Worm (Caenorhabditis elegans): Measurements from ENCODE around the gene kin-16.
A peak's percentile ranks its signal among the peaks of the same experiment; 100 is the strongest.

kin-16 gene

ce11 chrII:9416381-9417276 is 19.3 kb downstream of the kin-16 start, which contains the start of the genes gss-1 and chch-3 (continued):
- no peak for TF ChIP-seq Y56A3A.18 (GFP tag; IDR thresholded peaks at IDR 0.05)
- TF ChIP-seq C06A6.2 (GFP tag; conservative IDR thresholded peaks at IDR 0.05) = no peak
- no peak for TF ChIP-seq lir-1 (GFP tag; conservative IDR thresholded peaks at IDR 0.05)
- TF ChIP-seq repo-1 (tag; optimal IDR thresholded peaks at IDR 0.05) = no peak
- no peak for TF ChIP-seq F37B4.10 (GFP tag; IDR thresholded peaks at IDR 0.05)
- no peak for TF ChIP-seq akir-1 (GFP tag; optimal IDR thresholded peaks at IDR 0.05)
- no peak for TF ChIP-seq ceh-100 (GFP tag; IDR thresholded peaks at IDR 0.05)
- TF ChIP-seq Y53F4B.3 (GFP tag; IDR thresholded peaks at IDR 0.05) = no peak
- no peak for TF ChIP-seq cebp-2 (GFP tag; IDR thresholded peaks at IDR 0.05)
- TF ChIP-seq attf-5 (GFP tag; optimal IDR thresholded peaks at IDR 0.05) = peak; percentile 32
- no peak for TF ChIP-seq sptf-2 (GFP tag; optimal IDR thresholded peaks at IDR 0.05)
- no peak for TF ChIP-seq snpc-3.4 (tag; optimal IDR thresholded peaks at IDR 0.05)
- TF ChIP-seq dpff-1 (tag; optimal IDR thresholded peaks at IDR 0.05) = no peak
- TF ChIP-seq T26A5.8 (tag; optimal IDR thresholded peaks at IDR 0.05) = no peak
- no peak for TF ChIP-seq tbx-9 (tag; optimal IDR thresholded peaks at IDR 0.05; ENCODE audit: borderline replicate concordance)
- no peak for TF ChIP-seq mxl-1 (tag; optimal IDR thresholded peaks at IDR 0.05)
- no peak for TF ChIP-seq snpc-1.1 (tag; optimal IDR thresholded peaks at IDR 0.05; ENCODE audit: insufficient read depth)
- no peak for TF ChIP-seq F57A8.1 (GFP tag; optimal IDR thresholded peaks at IDR 0.05)
- no peak for TF ChIP-seq tlf-1 (GFP tag; optimal IDR thresholded peaks at IDR 0.05)
- TF ChIP-seq nfya-2 (GFP tag; IDR thresholded peaks at IDR 0.05) = no peak
- peak; percentile 33; the same call in 1 of the 2 replicates for TF ChIP-seq hmg-1.2 (GFP tag; IDR thresholded peaks at IDR 0.05)
- no peak for TF ChIP-seq egl-18 (GFP tag; IDR thresholded peaks at IDR 0.05)
- no peak for TF ChIP-seq ceh-58 (GFP tag; IDR thresholded peaks at IDR 0.05)
- TF ChIP-seq lin-54 (GFP tag; optimal IDR thresholded peaks at IDR 0.05) = peak; percentile 49
- no peak for TF ChIP-seq ceh-27 (GFP tag; optimal IDR thresholded peaks at IDR 0.05)
- TF ChIP-seq Y95B8A.8 (GFP tag; IDR thresholded peaks at IDR 0.05) = no peak
- TF ChIP-seq madf-6 (GFP tag; IDR thresholded peaks at IDR 0.05) = peak; percentile 51
- TF ChIP-seq aptf-2 (GFP tag; conservative IDR thresholded peaks at IDR 0.05) = no peak
- peak; percentile 22 for TF ChIP-seq lsl-1 (GFP tag; optimal IDR thresholded peaks at IDR 0.05)
- no peak for TF ChIP-seq aptf-3 (GFP tag; IDR thresholded peaks at IDR 0.05)
- no peak for TF ChIP-seq F57C9.4 (tag; optimal IDR thresholded peaks at IDR 0.05)
- TF ChIP-seq tbp1 (GFP tag; optimal IDR thresholded peaks at IDR 0.05) = peak; percentile 30
- no peak for TF ChIP-seq ztf-3 (GFP tag; optimal IDR thresholded peaks at IDR 0.05)
- no peak for TF ChIP-seq bed-1 (GFP tag; IDR thresholded peaks at IDR 0.05)
- TF ChIP-seq lin-26 (GFP tag; IDR thresholded peaks at IDR 0.05) = no peak
- TF ChIP-seq ztf-18 (tag; optimal IDR thresholded peaks at IDR 0.05) = peak; percentile 93
- no peak for TF ChIP-seq F10E7.11 (tag; optimal IDR thresholded peaks at IDR 0.05)
- TF ChIP-seq mcd-1 (GFP tag; IDR thresholded peaks at IDR 0.05) = peak; percentile 40; the same call in 1 of the 2 replicates
- TF ChIP-seq F33H1.4 (GFP tag; IDR thresholded peaks at IDR 0.05) = peak; percentile 52
- TF ChIP-seq somi-1 (GFP tag; optimal IDR thresholded peaks at IDR 0.05) = no peak
- no peak for TF ChIP-seq egrh-3 (GFP tag; IDR thresholded peaks at IDR 0.05)
- no peak for TF ChIP-seq zim-3 (tag; optimal IDR thresholded peaks at IDR 0.05)
- no peak for TF ChIP-seq B0035.1 (tag; optimal IDR thresholded peaks at IDR 0.05)
- TF ChIP-seq C17E4.6 (GFP tag; IDR thresholded peaks at IDR 0.05) = no peak
- no peak for TF ChIP-seq F55B11.4 (tag; optimal IDR thresholded peaks at IDR 0.05; ENCODE audit: borderline replicate concordance, insufficient read depth)
- no peak for TF ChIP-seq attf-3 (GFP tag; conservative IDR thresholded peaks at IDR 0.05)
- no peak for TF ChIP-seq athp-1 (tag; optimal IDR thresholded peaks at IDR 0.05)
- TF ChIP-seq egl-44 (GFP tag; IDR thresholded peaks at IDR 0.05) = no peak

All from whole organism, young adult.